Worm (Caenorhabditis elegans) whole organism, late embryonic: ENCODE data around the gene F47C12.8.

ENCODE experiments used
- ama-1 ChIP-seq: fragments of 150-350 bp; optimal IDR thresholded peaks from 2 replicates; lab custom pipeline; 2014
- ceh-22 ChIP-seq: sonication (generic microtip); optimal IDR thresholded peaks from 2 replicates; lab custom pipeline; 2017; ENCODE audit warnings: missing biosample characterization, missing genetic modification characterization
- ceh-30 ChIP-seq: fragments of 150-350 bp; optimal IDR thresholded peaks from 2 replicates; lab custom pipeline; 2014; ENCODE audit warnings: missing biosample characterization, missing genetic modification characterization
- ceh-34 ChIP-seq: sonication (generic microtip); optimal IDR thresholded peaks from 2 replicates; lab custom pipeline; 2016; ENCODE audit warnings: mild to moderate bottlenecking, missing genetic modification characterization, missing compliant biosample characterization
- fkh-10 ChIP-seq: fragments of 150-350 bp; optimal IDR thresholded peaks from 2 replicates; lab custom pipeline; 2014; ENCODE audit warnings: missing biosample characterization, missing genetic modification reagents, missing genetic modification characterization
- hlh-13 ChIP-seq: fragments of 200-800 bp; sonication (Bioruptor generic); optimal IDR thresholded peaks from 2 replicates; lab custom pipeline; 2018; ENCODE audit warnings: mild to moderate bottlenecking, missing genetic modification characterization, missing compliant biosample characterization
- madf-2 ChIP-seq: sonication (generic microtip); optimal IDR thresholded peaks from 2 replicates; lab custom pipeline; 2017; ENCODE audit warnings: missing genetic modification characterization, missing compliant biosample characterization
- pqm-1 ChIP-seq: sonication (generic microtip); optimal IDR thresholded peaks from 2 replicates; lab custom pipeline; 2016; ENCODE audit warnings: missing genetic modification characterization, missing compliant biosample characterization

DNA sequence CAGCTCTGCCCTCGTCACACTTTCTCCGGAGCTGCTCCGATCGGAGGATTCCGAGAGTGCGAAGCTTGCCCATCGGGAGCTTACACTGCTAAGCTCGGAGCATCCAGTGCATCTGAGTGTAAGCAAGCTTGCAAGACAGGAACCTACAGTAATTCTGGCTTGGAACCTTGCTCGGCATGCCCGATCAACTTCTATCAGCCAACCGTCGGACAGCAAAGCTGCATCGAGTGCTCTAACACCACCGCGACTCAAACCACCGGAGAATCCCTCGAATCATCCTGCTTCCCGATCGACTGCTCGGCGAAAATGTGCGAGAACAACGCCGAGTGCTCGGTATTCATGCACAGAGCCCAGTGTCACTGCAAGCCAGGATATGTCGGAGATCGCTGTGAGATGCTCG is 5.8 kb upstream of the F47C12.8 start:
- TF ChIP-seq ceh-30 (tag; lab: Kevin White, UChicago): no peak
- no peak for TF ChIP-seq madf-2 (tag; lab: Kevin White, UChicago)
- no peak for TF ChIP-seq ceh-22 (tag; lab: Kevin White, UChicago)
- TF ChIP-seq ceh-34 (tag; lab: Kevin White, UChicago): no peak
- no peak for TF ChIP-seq fkh-10
- no peak for TF ChIP-seq hlh-13 (GFP tag; lab: Kevin White, UChicago)
- TF ChIP-seq pqm-1 (tag; lab: Kevin White, UChicago): no peak
- no peak for TF ChIP-seq ama-1
